Worm (Caenorhabditis elegans) whole organism, L2 larva: Measurements from ENCODE around the gene rsp-7.

Experiments used
- R02D3.7 ChIP-seq: fragments of 150-350 bp; optimal IDR thresholded peaks from 2 replicates; lab custom pipeline; 2014; ENCODE audit warnings: missing biosample characterization, missing genetic modification characterization
- ceh-16 ChIP-seq: fragments of 150-350 bp; optimal IDR thresholded peaks from 2 replicates; lab custom pipeline; 2014; ENCODE audit warnings: missing biosample characterization, missing genetic modification characterization
- ceh-82 ChIP-seq: fragments of 150-350 bp; optimal IDR thresholded peaks from 2 replicates; lab custom pipeline; 2014; ENCODE audit warnings: missing biosample characterization, missing genetic modification characterization
- dmd-4 ChIP-seq: sonication (generic microtip); optimal IDR thresholded peaks from 2 replicates; lab custom pipeline; 2017; ENCODE audit warnings: missing biosample characterization, missing genetic modification characterization
- nhr-237 ChIP-seq: fragments of 150-350 bp; optimal IDR thresholded peaks from 2 replicates; lab custom pipeline; 2014; ENCODE audit warnings: missing biosample characterization, missing genetic modification characterization
- sem-4 ChIP-seq: fragments of 150-350 bp; optimal IDR thresholded peaks from 2 replicates; lab custom pipeline; 2014; ENCODE audit warnings: missing biosample characterization, missing genetic modification reagents, missing genetic modification characterization
- unc-39 ChIP-seq: fragments of 150-350 bp; optimal IDR thresholded peaks from 2 replicates; lab custom pipeline; 2014; ENCODE audit warnings: missing biosample characterization, missing genetic modification characterization
- unc-62 ChIP-seq: fragments of 150-350 bp; optimal IDR thresholded peaks from 2 replicates; lab custom pipeline; 2014; ENCODE audit warnings: missing biosample characterization, missing genetic modification reagents, missing genetic modification characterization

ce11 chrII:10659585-10659984 lies 579 bp downstream of the rsp-7 start:
- TF ChIP-seq ceh-82 (tag; lab: Kevin White, UChicago) (no peak), R02D3.7 (tag; lab: Kevin White, UChicago) (no peak), ceh-16 (no peak), sem-4 (tag; lab: Kevin White, UChicago) (no peak), unc-39 (tag; lab: Kevin White, UChicago) (no peak), dmd-4 (tag; lab: Kevin White, UChicago) (no peak), nhr-237 (tag; lab: Kevin White, UChicago) (no peak), unc-62 (GFP tag; lab: Kevin White, UChicago) (no peak)
